Fruit fly (Drosophila melanogaster) whole organism, prepupa: ENCODE results near the gene PNPase.

ENCODE experiments used
- CG11294 ChIP-seq: fragments of 200-800 bp; sonication (Bioruptor generic); IDR thresholded peaks from 2 replicates; pipeline ENCODE4 v1.3.6; 2022; ENCODE audit warnings: missing biosample characterization, missing genetic modification characterization
- CG15336 ChIP-seq: fragments of 200-800 bp; sonication (Bioruptor generic); IDR thresholded peaks from 2 replicates; pipeline ENCODE4 v1.3.6; 2022; ENCODE audit warnings: missing biosample characterization, missing genetic modification characterization
- CG1621 ChIP-seq: fragments of 200-800 bp; sonication (Bioruptor generic); optimal IDR thresholded peaks from 3 replicates; lab custom pipeline; 2018; ENCODE audit warnings: missing biosample characterization, mild to moderate bottlenecking, missing genetic modification characterization
- CG31627 ChIP-seq: fragments of 200-800 bp; sonication (Bioruptor generic); optimal IDR thresholded peaks from 3 replicates; lab custom pipeline; 2016; ENCODE audit warnings: missing biosample characterization, missing genetic modification characterization
- CG32006 ChIP-seq: fragments of 200-800 bp; sonication (Bioruptor generic); optimal IDR thresholded peaks from 3 replicates; lab custom pipeline; 2017; ENCODE audit warnings: missing biosample characterization, mild to moderate bottlenecking, missing genetic modification characterization
- CG3919 ChIP-seq: fragments of 200-800 bp; sonication (Bioruptor generic); optimal IDR thresholded peaks from 3 replicates; lab custom pipeline; 2016; ENCODE audit warnings: missing biosample characterization, missing genetic modification characterization
- CG4318 ChIP-seq: fragments of 200-800 bp; sonication (Bioruptor generic); optimal IDR thresholded peaks from 3 replicates; lab custom pipeline; 2017; ENCODE audit warnings: missing biosample characterization, mild to moderate bottlenecking, missing genetic modification characterization
- CG6163 ChIP-seq: fragments of 200-800 bp; sonication (Bioruptor generic); IDR thresholded peaks from 3 replicates; pipeline ENCODE4 v1.3.6; 2022; ENCODE audit warnings: missing biosample characterization, missing genetic modification characterization
- CG6276 ChIP-seq: fragments of 200-800 bp; sonication (Bioruptor generic); optimal IDR thresholded peaks from 2 replicates; lab custom pipeline; 2017; ENCODE audit warnings: missing biosample characterization, mild to moderate bottlenecking, missing genetic modification characterization
- CG6792 ChIP-seq: fragments of 200-800 bp; sonication (Bioruptor generic); optimal IDR thresholded peaks from 3 replicates; lab custom pipeline; 2016; ENCODE audit warnings: missing biosample characterization, missing genetic modification characterization
- CG6808 ChIP-seq: fragments of 200-800 bp; sonication (Bioruptor generic); optimal IDR thresholded peaks from 3 replicates; lab custom pipeline; 2017; ENCODE audit warnings: missing biosample characterization, missing genetic modification characterization, mild to moderate bottlenecking, moderate library complexity, missing genetic modification reagents
- CG8119 ChIP-seq: fragments of 200-800 bp; sonication (Bioruptor generic); IDR thresholded peaks from 3 replicates; pipeline ENCODE4 v1.3.6; 2022; ENCODE audit warnings: missing biosample characterization, missing genetic modification characterization
- CG8319 ChIP-seq: fragments of 200-800 bp; sonication (Bioruptor generic); optimal IDR thresholded peaks from 3 replicates; lab custom pipeline; 2016; ENCODE audit warnings: missing biosample characterization, missing genetic modification characterization
- CG8632 ChIP-seq: fragments of 200-800 bp; sonication (Bioruptor generic); optimal IDR thresholded peaks from 3 replicates; lab custom pipeline; 2016; ENCODE audit warnings: missing biosample characterization, missing genetic modification characterization
- CG9139 ChIP-seq: fragments of 200-800 bp; sonication (Bioruptor generic); optimal IDR thresholded peaks from 3 replicates; lab custom pipeline; 2017; ENCODE audit warnings: missing biosample characterization, mild to moderate bottlenecking, missing genetic modification characterization
- Eip78C ChIP-seq: fragments of 200-800 bp; sonication (Bioruptor generic); peaks from one replicate; lab custom pipeline; 2016; ENCODE audit warnings: missing biosample characterization, missing genetic modification characterization
- Eip93F ChIP-seq: fragments of 200-800 bp; sonication (Bioruptor generic); optimal IDR thresholded peaks from 2 replicates; lab custom pipeline; 2016; ENCODE audit warnings: missing biosample characterization, mild to moderate bottlenecking, missing genetic modification characterization
- Ets21C ChIP-seq: fragments of 200-800 bp; sonication (Bioruptor generic); optimal IDR thresholded peaks from 3 replicates; lab custom pipeline; 2016; ENCODE audit warnings: missing biosample characterization, missing genetic modification characterization
- Ets96B ChIP-seq: fragments of 200-800 bp; optimal IDR thresholded peaks from 2 replicates; lab custom pipeline; 2019; ENCODE audit warnings: missing biosample characterization, mild to moderate bottlenecking, missing genetic modification characterization, moderate library complexity
- Gug ChIP-seq: fragments of 200-800 bp; sonication (Bioruptor generic); IDR thresholded peaks from 2 replicates; pipeline ENCODE4 v1.3.6; 2022; ENCODE audit warnings: missing biosample characterization, missing genetic modification characterization
- Hr39 ChIP-seq: fragments of 200-800 bp; sonication (Bioruptor generic); optimal IDR thresholded peaks from 2 replicates; lab custom pipeline; 2016; ENCODE audit warnings: missing biosample characterization, missing genetic modification characterization
- Hr4 ChIP-seq: fragments of 200-800 bp; sonication (Bioruptor generic); optimal IDR thresholded peaks from 3 replicates; lab custom pipeline; 2016; ENCODE audit warnings: missing biosample characterization, missing genetic modification characterization
- Lpt ChIP-seq: fragments of 200-800 bp; sonication (Bioruptor generic); optimal IDR thresholded peaks from 3 replicates; lab custom pipeline; 2016; ENCODE audit warnings: missing biosample characterization, missing genetic modification characterization
- OdsH ChIP-seq: fragments of 200-800 bp; sonication (Bioruptor generic); optimal IDR thresholded peaks from 3 replicates; lab custom pipeline; 2016; ENCODE audit warnings: missing biosample characterization, missing genetic modification characterization
- Sox14 ChIP-seq: fragments of 200-800 bp; sonication (Bioruptor generic); optimal IDR thresholded peaks from 3 replicates; lab custom pipeline; 2016; ENCODE audit warnings: missing biosample characterization, missing genetic modification characterization
- achi ChIP-seq: fragments of 200-800 bp; sonication (Bioruptor generic); optimal IDR thresholded peaks from 3 replicates; lab custom pipeline; 2016; ENCODE audit warnings: missing biosample characterization, missing genetic modification characterization
- acj6 ChIP-seq: fragments of 200-800 bp; sonication (Bioruptor generic); optimal IDR thresholded peaks from 3 replicates; lab custom pipeline; 2016; ENCODE audit warnings: missing biosample characterization, missing genetic modification characterization
- dsx ChIP-seq: fragments of 200-800 bp; optimal IDR thresholded peaks from 3 replicates; lab custom pipeline; 2019; ENCODE audit warnings: missing biosample characterization, mild to moderate bottlenecking, missing genetic modification characterization, moderate library complexity; ENCODE audit not compliant: poor library complexity, severe bottlenecking
- fkh ChIP-seq: fragments of 200-800 bp; sonication (Bioruptor generic); optimal IDR thresholded peaks from 3 replicates; lab custom pipeline; 2017; ENCODE audit warnings: missing biosample characterization, mild to moderate bottlenecking, missing genetic modification characterization, moderate library complexity
- lz ChIP-seq: fragments of 200-800 bp; sonication (Bioruptor generic); optimal IDR thresholded peaks from 3 replicates; lab custom pipeline; 2016; ENCODE audit warnings: missing biosample characterization, missing genetic modification characterization
- net ChIP-seq: fragments of 200-800 bp; sonication (Bioruptor generic); optimal IDR thresholded peaks from 3 replicates; lab custom pipeline; 2016; ENCODE audit warnings: missing biosample characterization, missing genetic modification characterization
- pdm3 ChIP-seq: fragments of 200-800 bp; sonication (Bioruptor generic); optimal IDR thresholded peaks from 3 replicates; lab custom pipeline; 2016; ENCODE audit warnings: missing biosample characterization, missing genetic modification characterization
- svp ChIP-seq: fragments of 200-800 bp; sonication (Bioruptor generic); peaks from one replicate; lab custom pipeline; 2016; ENCODE audit warnings: missing biosample characterization, missing genetic modification characterization
- topi ChIP-seq: fragments of 200-800 bp; sonication (Bioruptor generic); optimal IDR thresholded peaks from 3 replicates; lab custom pipeline; 2016; ENCODE audit warnings: missing biosample characterization, missing genetic modification characterization

PNPase gene

DNA sequence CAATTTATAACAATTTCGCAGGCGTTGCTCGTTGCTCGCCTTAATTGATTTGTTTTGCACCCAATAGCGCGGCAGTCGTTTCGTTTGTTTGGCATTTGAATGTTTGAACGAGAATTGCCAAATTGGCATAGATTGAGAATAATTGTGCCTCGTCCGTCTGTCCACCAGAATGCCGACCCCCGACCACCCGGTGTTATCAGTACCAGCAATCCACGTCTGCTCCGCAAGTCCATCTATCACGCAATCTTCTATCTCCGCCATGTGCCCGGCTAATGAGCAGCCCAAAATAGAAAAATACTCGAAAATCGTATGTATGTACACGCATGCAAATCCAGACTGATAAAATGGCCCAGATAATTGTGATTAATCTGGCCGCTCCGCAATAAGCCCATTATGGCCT is 37.8 kb upstream of the PNPase start:
- TF ChIP-seq CG11294 (GFP tag; lab: Robert Waterston, UW) (no peak), svp (peak; percentile 73)
- TF ChIP-seq, all 60 proteins: peak for 1

DNA sequence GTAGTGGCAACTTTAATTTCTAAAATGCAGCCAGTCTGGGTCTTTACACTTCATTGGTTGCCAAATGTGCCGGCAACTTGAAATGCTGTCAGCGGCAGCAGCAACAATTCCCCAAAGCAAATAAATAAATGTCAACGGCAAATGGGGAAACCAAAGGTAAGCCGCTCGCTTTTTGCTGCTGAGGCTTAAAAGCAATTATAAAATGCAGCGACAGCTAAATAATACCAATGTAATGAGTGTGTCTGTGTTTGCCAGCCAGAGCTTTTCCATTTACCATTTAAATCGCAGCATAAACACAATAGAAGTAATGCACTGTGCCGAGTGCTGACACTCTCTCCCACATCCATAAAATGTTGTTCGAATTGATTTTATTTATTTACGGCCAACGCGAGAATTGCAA is 35.3 kb upstream of the PNPase start:
- TF ChIP-seq pdm3 (no peak), Ets21C (GFP tag; lab: Kevin White, UChicago) (no peak)

DNA sequence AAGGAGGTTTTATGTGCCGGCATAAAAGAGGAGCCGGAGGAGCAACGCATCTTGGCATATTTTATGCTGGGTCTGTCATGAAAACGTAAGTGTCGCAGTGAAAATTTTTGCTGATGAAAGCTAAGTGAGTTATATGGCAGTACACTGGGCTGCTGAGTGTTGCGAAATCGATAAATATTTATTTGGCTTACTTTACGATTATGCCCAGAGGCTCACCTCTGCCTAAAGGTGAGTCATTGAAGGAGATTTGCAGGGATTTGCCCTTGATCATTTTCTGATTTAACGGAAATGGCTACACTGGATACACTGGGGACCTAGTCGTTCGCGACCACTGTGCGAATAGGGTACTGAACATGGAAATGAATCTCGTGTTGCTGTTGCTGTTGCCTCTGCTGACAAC is 34.7 kb upstream of the PNPase start:
- TF ChIP-seq CG8319 = no peak
- TF ChIP-seq Eip78C (GFP tag; lab: Kevin White, UChicago) = peak; percentile 50
- peak; percentile 13 for TF ChIP-seq achi (GFP tag; lab: Kevin White, UChicago)
- peak; percentile 22 for TF ChIP-seq net (GFP tag; lab: Kevin White, UChicago)
- TF ChIP-seq CG3919 = peak; percentile 19
- TF ChIP-seq pdm3 = peak; percentile 13
- TF ChIP-seq fkh (GFP tag; lab: Kevin White, UChicago) = no peak
- TF ChIP-seq CG4318 (GFP tag; lab: Kevin White, UChicago) = peak; percentile 26
- peak; percentile 67 for TF ChIP-seq svp
- TF ChIP-seq CG8119 (GFP tag; lab: Robert Waterston, UW) = peak; percentile 55; the same call in 2 of the 3 replicates
- peak; percentile 14; the same call in 1 of the 2 replicates for TF ChIP-seq CG11294 (GFP tag; lab: Robert Waterston, UW)
- TF ChIP-seq CG15336 (GFP tag; lab: Robert Waterston, UW) = peak; percentile 48; the same call in 1 of the 2 replicates
- TF ChIP-seq CG32006 (GFP tag; lab: Kevin White, UChicago) = peak; percentile 59
- peak; percentile 13 for TF ChIP-seq OdsH (GFP tag; lab: Kevin White, UChicago)
- peak; percentile 15 for TF ChIP-seq Ets96B (tag; lab: Kevin White, UChicago)
- TF ChIP-seq Gug = no peak
- no peak for TF ChIP-seq dsx (GFP tag; lab: Kevin White, UChicago)
- peak; percentile 69 for TF ChIP-seq Hr4 (GFP tag; lab: Kevin White, UChicago)
- peak; percentile 32 for TF ChIP-seq Hr39 (GFP tag; lab: Kevin White, UChicago)
- no peak for TF ChIP-seq CG6808 (GFP tag; lab: Kevin White, UChicago)
- peak; percentile 45 for TF ChIP-seq CG6276 (GFP tag; lab: Kevin White, UChicago)

DNA sequence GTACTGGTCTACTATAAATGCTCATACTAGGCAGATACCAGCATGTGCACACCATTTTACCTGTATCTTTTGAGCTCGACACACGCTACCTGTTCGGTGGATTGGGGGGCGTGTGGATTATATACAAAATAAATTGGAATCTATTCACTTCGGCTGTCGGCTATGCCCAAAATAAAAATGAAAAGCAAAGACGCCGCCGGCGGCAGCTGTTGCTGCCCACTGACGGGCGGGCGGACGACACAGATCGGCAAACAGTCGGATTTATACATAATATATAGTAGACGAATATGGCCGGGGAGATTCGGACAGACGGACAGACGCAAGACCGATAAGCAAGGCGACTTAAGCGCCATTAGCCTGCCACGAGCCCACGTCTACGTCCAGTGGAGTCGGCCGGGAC is 33.6 kb upstream of the PNPase start:
- no peak for TF ChIP-seq Sox14
- TF ChIP-seq svp = peak; percentile 88

DNA sequence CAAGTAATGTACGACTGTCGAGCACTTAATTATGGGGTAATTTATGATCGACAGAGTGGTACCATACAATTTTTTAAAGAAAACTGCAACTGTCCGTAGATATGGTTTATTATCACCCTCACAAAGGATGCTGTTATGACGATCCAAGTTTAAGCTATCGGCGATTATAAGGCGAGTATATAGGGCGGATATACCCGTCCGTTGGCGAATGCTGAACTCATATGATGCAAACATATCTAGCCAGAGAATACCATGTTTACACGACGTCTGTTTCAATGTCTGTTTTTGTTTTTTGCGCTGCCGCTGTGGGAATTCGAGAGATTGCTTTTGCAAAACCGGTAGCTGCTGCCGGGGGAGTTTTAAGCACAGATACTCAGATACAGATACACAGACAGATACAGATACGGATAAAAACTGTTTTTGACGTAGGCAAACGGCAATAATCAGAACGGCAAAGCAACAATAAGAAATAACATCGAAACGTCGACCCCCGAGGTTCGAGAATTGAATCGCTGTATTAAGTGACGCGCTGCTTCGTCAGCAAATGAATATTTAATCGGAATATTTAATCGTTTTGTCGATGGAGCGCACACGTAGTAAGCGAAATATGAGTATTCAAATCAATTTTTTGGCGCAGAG is 32.3 kb upstream of the PNPase start:
- TF ChIP-seq CG1621 (no peak), Lpt (no peak), CG11294 (GFP tag; lab: Robert Waterston, UW) (no peak), CG32006 (GFP tag; lab: Kevin White, UChicago) (peak; percentile 33), CG6792 (GFP tag; lab: Kevin White, UChicago) (no peak), CG15336 (GFP tag; lab: Robert Waterston, UW) (peak; percentile 19; the same call in 1 of the 2 replicates), topi (GFP tag; lab: Kevin White, UChicago) (no peak), CG6163 (GFP tag; lab: Robert Waterston, UW) (0 out of 3 replicates have a peak, but pooled peaks have one; percentile 14), Hr4 (GFP tag; lab: Kevin White, UChicago) (peak; percentile 41), lz (no peak), CG31627 (peak; percentile 16), CG8119 (GFP tag; lab: Robert Waterston, UW) (peak; percentile 30; the same call in 1 of the 3 replicates), OdsH (GFP tag; lab: Kevin White, UChicago) (peak; percentile 34), acj6 (GFP tag; lab: Kevin White, UChicago) (peak; percentile 29), svp (peak; percentile 54), CG8632 (GFP tag; lab: Kevin White, UChicago) (peak; percentile 2), Eip78C (GFP tag; lab: Kevin White, UChicago) (peak; percentile 52), pdm3 (peak; percentile 31), CG9139 (no peak), Sox14 (peak; percentile 18), Eip93F (GFP tag; lab: Kevin White, UChicago) (no peak)
